Fruit fly (Drosophila melanogaster): ENCODE data around the gene CG10466.

Gene CG10466

dm6 chr2L:19796111-19796451, 4.2 kb downstream of the CG10466 start, which contains the start of gene sick (continued):
- TF ChIP-seq caup (GFP tag; optimal IDR thresholded peaks at IDR 0.05; ENCODE audit: severe bottlenecking): peak; percentile 57
- TF ChIP-seq CG18476 (GFP tag; optimal IDR thresholded peaks at IDR 0.05): no peak
- no peak for TF ChIP-seq CG18011 (GFP tag; optimal IDR thresholded peaks at IDR 0.05)
- no peak for TF ChIP-seq unc-4 (GFP tag; IDR thresholded peaks at IDR 0.05; ENCODE audit: partially characterized antibody)
- no peak for TF ChIP-seq Taf1 (GFP tag; IDR thresholded peaks at IDR 0.05)
- no peak for TF ChIP-seq B-H2 (GFP tag; optimal IDR thresholded peaks at IDR 0.05)
- no peak for TF ChIP-seq ab (GFP tag; optimal IDR thresholded peaks at IDR 0.05)
- no peak; the same call in 2 of the 3 replicates for TF ChIP-seq row (GFP tag; IDR thresholded peaks at IDR 0.05)
- no peak for TF ChIP-seq Tbp (GFP tag; optimal IDR thresholded peaks at IDR 0.05)
- TF ChIP-seq pb (GFP tag; optimal IDR thresholded peaks at IDR 0.05): no peak
- TF ChIP-seq CG12219 (GFP tag; optimal IDR thresholded peaks at IDR 0.05): peak; percentile 32
- TF ChIP-seq slbo (GFP tag; IDR thresholded peaks at IDR 0.05): no peak
- TF ChIP-seq cwo (GFP tag; optimal IDR thresholded peaks at IDR 0.05): no peak
- no peak for TF ChIP-seq CG11504 (tag; optimal IDR thresholded peaks at IDR 0.05)
- no peak for TF ChIP-seq chif (GFP tag; optimal IDR thresholded peaks at IDR 0.05)
- TF ChIP-seq Oaz (GFP tag; IDR thresholded peaks at IDR 0.05): no peak
- no peak for TF ChIP-seq CG4854 (GFP tag; optimal IDR thresholded peaks at IDR 0.05)
- no peak for TF ChIP-seq emc (GFP tag; optimal IDR thresholded peaks at IDR 0.05)
- no peak for TF ChIP-seq ara (GFP tag; IDR thresholded peaks at IDR 0.05)
- TF ChIP-seq scrt (GFP tag; optimal IDR thresholded peaks at IDR 0.05): peak; percentile 55
- 0 out of 3 replicates have a peak, but pooled peaks have one; percentile 12 for TF ChIP-seq otp (GFP tag; IDR thresholded peaks at IDR 0.05)
- peak; percentile 5 for TF ChIP-seq CG18619 (GFP tag; optimal IDR thresholded peaks at IDR 0.05)
- no peak for TF ChIP-seq Nf-YC (tag; optimal IDR thresholded peaks at IDR 0.05)
- peak; percentile 7 for TF ChIP-seq CG6683 (GFP tag; optimal IDR thresholded peaks at IDR 0.05)
- no peak for TF ChIP-seq pros (GFP tag; optimal IDR thresholded peaks at IDR 0.05)
- TF ChIP-seq sens-2 (GFP tag; IDR thresholded peaks at IDR 0.05): no peak
- no peak for TF ChIP-seq CG10274 (GFP tag; optimal IDR thresholded peaks at IDR 0.05)
- peak; percentile 3 for TF ChIP-seq CG4707 (GFP tag; optimal IDR thresholded peaks at IDR 0.05)
- no peak for TF ChIP-seq Hsf (GFP tag; optimal IDR thresholded peaks at IDR 0.05)
- no peak for TF ChIP-seq CG14441 (GFP tag; IDR thresholded peaks at IDR 0.05)
- TF ChIP-seq CG6175 (GFP tag; IDR thresholded peaks at IDR 0.05): no peak
- no peak for TF ChIP-seq Hr78 (GFP tag; optimal IDR thresholded peaks at IDR 0.05)
- TF ChIP-seq fd102C (GFP tag; optimal IDR thresholded peaks at IDR 0.05): no peak
- TF ChIP-seq Hey (tag; optimal IDR thresholded peaks at IDR 0.05): no peak
- TF ChIP-seq CG12744 (GFP tag; optimal IDR thresholded peaks at IDR 0.05): no peak
- no peak for TF ChIP-seq CG4360 (GFP tag; IDR thresholded peaks at IDR 0.05)
- TF ChIP-seq tna (GFP tag; IDR thresholded peaks at IDR 0.05; ENCODE audit: partially characterized antibody): no peak
- TF ChIP-seq Lhr (GFP tag; optimal IDR thresholded peaks at IDR 0.05): no peak
- TF ChIP-seq crc (GFP tag; optimal IDR thresholded peaks at IDR 0.05): no peak
- no peak for TF ChIP-seq fd96Cb (tag; optimal IDR thresholded peaks at IDR 0.05)
- TF ChIP-seq Vsx1 (GFP tag; optimal IDR thresholded peaks at IDR 0.05): no peak
- no peak for TF ChIP-seq onecut (GFP tag; IDR thresholded peaks at IDR 0.05)
- TF ChIP-seq CG4730 (GFP tag; IDR thresholded peaks at IDR 0.05): no peak
- no peak for TF ChIP-seq Oli (tag; optimal IDR thresholded peaks at IDR 0.05)
- TF ChIP-seq CG32532 (GFP tag; IDR thresholded peaks at IDR 0.05): no peak
- TF ChIP-seq CG11085 (GFP tag; IDR thresholded peaks at IDR 0.05): no peak
- no peak for TF ChIP-seq al (GFP tag; IDR thresholded peaks at IDR 0.05)
- TF ChIP-seq CG30403 (GFP tag; optimal IDR thresholded peaks at IDR 0.05): peak; percentile 4
- TF ChIP-seq shn (GFP tag; optimal IDR thresholded peaks at IDR 0.05): no peak
- no peak for TF ChIP-seq CG13287 (GFP tag; IDR thresholded peaks at IDR 0.05; ENCODE audit: partially characterized antibody)
- peak; percentile 7 for TF ChIP-seq CG10462 (GFP tag; optimal IDR thresholded peaks at IDR 0.05)
- TF ChIP-seq E2f2 (GFP tag; IDR thresholded peaks at IDR 0.05): peak; percentile 54
